Fruit fly (Drosophila melanogaster) whole organism, embryonic: ENCODE data around the gene Bicra.

ENCODE experiments used
- Atf-2 ChIP-seq: fragments of 200-800 bp; sonication (Bioruptor generic); optimal IDR thresholded peaks from 2 replicates; lab custom pipeline; 2016; ENCODE audit warnings: missing biosample characterization, missing genetic modification characterization
- BEAF-32 ChIP-seq: fragments of 200-800 bp; sonication (Bioruptor generic); optimal IDR thresholded peaks from 3 replicates; lab custom pipeline; 2017; ENCODE audit warnings: missing biosample characterization, missing genetic modification characterization, mild to moderate bottlenecking, moderate library complexity, missing genetic modification reagents
- Bdp1 ChIP-seq: fragments of 200-800 bp; sonication (Bioruptor generic); optimal IDR thresholded peaks from 3 replicates; lab custom pipeline; 2016; ENCODE audit warnings: missing biosample characterization, missing genetic modification characterization
- CG10565 ChIP-seq: fragments of 200-800 bp; sonication (Bioruptor generic); optimal IDR thresholded peaks from 3 replicates; lab custom pipeline; 2016; ENCODE audit warnings: missing biosample characterization, mild to moderate bottlenecking, missing genetic modification characterization
- CG12071 ChIP-seq: fragments of 200-800 bp; sonication (Bioruptor generic); optimal IDR thresholded peaks from 3 replicates; lab custom pipeline; 2018; ENCODE audit warnings: missing biosample characterization, mild to moderate bottlenecking, missing genetic modification characterization
- CG14860 ChIP-seq: fragments of 200-800 bp; sonication (Bioruptor generic); IDR thresholded peaks from 3 replicates; pipeline ENCODE4 v1.3.6; 2022; ENCODE audit warnings: missing biosample characterization, missing genetic modification characterization; ENCODE audit not compliant: partially characterized antibody
- CG15514 ChIP-seq: fragments of 200-800 bp; sonication (Bioruptor generic); optimal IDR thresholded peaks from 3 replicates; lab custom pipeline; 2017; ENCODE audit warnings: missing biosample characterization, missing genetic modification characterization, mild to moderate bottlenecking, moderate library complexity, missing genetic modification reagents
- CG16813 ChIP-seq: fragments of 200-800 bp; sonication (Bioruptor generic); IDR thresholded peaks from 3 replicates; pipeline ENCODE4 v1.3.6; 2022; ENCODE audit warnings: missing biosample characterization, missing genetic modification characterization; ENCODE audit not compliant: partially characterized antibody
- CG16815 ChIP-seq: fragments of 200-800 bp; sonication (Bioruptor generic); optimal IDR thresholded peaks from 3 replicates; lab custom pipeline; 2017; ENCODE audit warnings: missing biosample characterization, mild to moderate bottlenecking, missing genetic modification characterization
- CG2116 ChIP-seq: fragments of 200-800 bp; sonication (Bioruptor generic); optimal IDR thresholded peaks from 3 replicates; lab custom pipeline; 2018; ENCODE audit warnings: missing biosample characterization, mild to moderate bottlenecking, missing genetic modification characterization
- CG2678 ChIP-seq: fragments of 200-800 bp; sonication (Bioruptor generic); optimal IDR thresholded peaks from 3 replicates; lab custom pipeline; 2019; ENCODE audit warnings: missing biosample characterization, mild to moderate bottlenecking, missing genetic modification characterization, moderate library complexity
- CG2889 ChIP-seq: fragments of 200-800 bp; sonication (Bioruptor generic); IDR thresholded peaks from 3 replicates; pipeline ENCODE4 v1.3.6; 2022; ENCODE audit warnings: missing biosample characterization, missing genetic modification characterization
- CG33213 ChIP-seq: fragments of 200-800 bp; sonication (Bioruptor generic); optimal IDR thresholded peaks from 3 replicates; lab custom pipeline; 2016; ENCODE audit warnings: missing biosample characterization, missing genetic modification characterization
- CG4360 ChIP-seq: fragments of 200-800 bp; sonication (Bioruptor generic); IDR thresholded peaks from 2 replicates; pipeline ENCODE4 v1.3.6; 2022; ENCODE audit warnings: missing biosample characterization, missing genetic modification characterization
- CG4730 ChIP-seq: fragments of 200-800 bp; sonication (Bioruptor generic); IDR thresholded peaks from 2 replicates; pipeline ENCODE4 v1.3.6; 2022; ENCODE audit warnings: missing biosample characterization, missing genetic modification characterization
- CG7556 ChIP-seq: fragments of 200-800 bp; sonication (Bioruptor generic); optimal IDR thresholded peaks from 2 replicates; lab custom pipeline; 2017; ENCODE audit warnings: missing biosample characterization, mild to moderate bottlenecking, missing genetic modification characterization
- CG8478 ChIP-seq: fragments of >200 bp; optimal IDR thresholded peaks from 2 replicates; lab custom pipeline; 2018
- D ChIP-seq, 2 experiments: fragments of 200-800 bp in 1 of 2; fragments of >200 bp in 1 of 2; sonication (Bioruptor generic) in 1 of 2; optimal IDR thresholded peaks; 2 replicates in 1 of 2; 3 replicates in 1 of 2; lab custom pipeline; 2017; ENCODE audit warnings: mild to moderate bottlenecking in 1 of 2, missing biosample characterization in 1 of 2, missing genetic modification characterization in 1 of 2, missing genetic modification reagents in 1 of 2
- Dip3 ChIP-seq: fragments of 200-800 bp; sonication (Bioruptor generic); optimal IDR thresholded peaks from 3 replicates; lab custom pipeline; 2016; ENCODE audit warnings: missing biosample characterization, missing genetic modification characterization
- Dref ChIP-seq: fragments of 200-800 bp; sonication (Bioruptor generic); IDR thresholded peaks from 2 replicates; pipeline ENCODE4 v1.3.6; 2022; ENCODE audit warnings: missing biosample characterization, missing genetic modification characterization
- ERR ChIP-seq: fragments of 200-800 bp; sonication (Bioruptor generic); optimal IDR thresholded peaks from 2 replicates; lab custom pipeline; 2016; ENCODE audit warnings: missing biosample characterization, missing genetic modification characterization
- Fer2 ChIP-seq: fragments of 200-800 bp; sonication (Bioruptor generic); optimal IDR thresholded peaks from 2 replicates; lab custom pipeline; 2018; ENCODE audit warnings: missing biosample characterization, mild to moderate bottlenecking, missing genetic modification characterization, moderate library complexity
- Fer3 ChIP-seq: fragments of 200-800 bp; sonication (Bioruptor generic); optimal IDR thresholded peaks from 2 replicates; lab custom pipeline; 2018; ENCODE audit warnings: missing biosample characterization, mild to moderate bottlenecking, missing genetic modification characterization, moderate library complexity
- HLHmδ ChIP-seq: fragments of 200-800 bp; sonication (Bioruptor generic); optimal IDR thresholded peaks from 2 replicates; lab custom pipeline; 2018; ENCODE audit warnings: missing biosample characterization, mild to moderate bottlenecking, missing genetic modification characterization, moderate library complexity
- NK7.1 ChIP-seq: fragments of 200-800 bp; sonication (Bioruptor generic); optimal IDR thresholded peaks from 3 replicates; lab custom pipeline; 2016; ENCODE audit warnings: missing biosample characterization, missing genetic modification characterization
- Optix ChIP-seq: fragments of 200-800 bp; sonication (Bioruptor generic); IDR thresholded peaks from 3 replicates; pipeline ENCODE4 v1.3.6; 2022; ENCODE audit warnings: missing biosample characterization, missing genetic modification characterization
- Poxn ChIP-seq: fragments of 200-800 bp; sonication (Bioruptor generic); IDR thresholded peaks from 2 replicates; pipeline ENCODE4 v1.3.6; 2022; ENCODE audit warnings: missing biosample characterization, missing genetic modification characterization
- ac ChIP-seq: fragments of 200-800 bp; sonication (Bioruptor generic); optimal IDR thresholded peaks from 3 replicates; lab custom pipeline; 2017; ENCODE audit warnings: missing biosample characterization, mild to moderate bottlenecking, missing genetic modification characterization
- ase ChIP-seq: fragments of 200-800 bp; sonication (Bioruptor generic); IDR thresholded peaks from 3 replicates; pipeline ENCODE4 v1.3.6; 2022; ENCODE audit warnings: missing biosample characterization, missing genetic modification characterization
- crc ChIP-seq: fragments of 200-800 bp; sonication (Bioruptor generic); optimal IDR thresholded peaks from 2 replicates; lab custom pipeline; 2016; ENCODE audit warnings: missing biosample characterization, missing genetic modification characterization
- croc ChIP-seq: fragments of 200-800 bp; sonication (Bioruptor generic); conservative IDR thresholded peaks from 3 replicates; pipeline ENCODE4 v1.3.6; 2022; ENCODE audit warnings: missing biosample characterization, missing genetic modification characterization
- emc ChIP-seq: fragments of 200-800 bp; sonication (Bioruptor generic); optimal IDR thresholded peaks from 2 replicates; lab custom pipeline; 2016; ENCODE audit warnings: missing biosample characterization, missing genetic modification characterization
- en ChIP-seq: fragments of 200-800 bp; sonication (Bioruptor generic); optimal IDR thresholded peaks from 2 replicates; lab custom pipeline; 2016; ENCODE audit warnings: missing biosample characterization, missing genetic modification characterization
- gcm ChIP-seq: fragments of 200-800 bp; sonication (Bioruptor generic); optimal IDR thresholded peaks from 2 replicates; lab custom pipeline; 2019; ENCODE audit warnings: missing biosample characterization, mild to moderate bottlenecking, missing genetic modification characterization, moderate library complexity
- gsb ChIP-seq: fragments of 200-800 bp; sonication (Bioruptor generic); IDR thresholded peaks from 2 replicates; pipeline ENCODE4 v1.3.6; 2022; ENCODE audit warnings: missing biosample characterization, missing genetic modification characterization
- inv ChIP-seq: fragments of 200-800 bp; sonication (Bioruptor generic); IDR thresholded peaks from 2 replicates; pipeline ENCODE4 v1.3.6; 2022; ENCODE audit warnings: missing biosample characterization, missing genetic modification characterization; ENCODE audit not compliant: partially characterized antibody
- kay ChIP-seq: fragments of 200-800 bp; sonication (Bioruptor generic); optimal IDR thresholded peaks from 2 replicates; lab custom pipeline; 2016; ENCODE audit warnings: missing biosample characterization, missing genetic modification characterization
- knrl ChIP-seq: fragments of 200-800 bp; sonication (Bioruptor generic); IDR thresholded peaks from 3 replicates; pipeline ENCODE4 v1.3.6; 2022; ENCODE audit warnings: missing biosample characterization, missing genetic modification characterization; ENCODE audit not compliant: partially characterized antibody
- lmd ChIP-seq: fragments of 200-800 bp; sonication (Bioruptor generic); IDR thresholded peaks from 2 replicates; pipeline ENCODE4 v1.3.6; 2022; ENCODE audit warnings: missing biosample characterization, missing genetic modification characterization
- nerfin-2 ChIP-seq: fragments of 200-800 bp; sonication (Bioruptor generic); IDR thresholded peaks from 2 replicates; pipeline ENCODE4 v1.3.6; 2022; ENCODE audit warnings: missing biosample characterization, missing genetic modification characterization; ENCODE audit not compliant: partially characterized antibody
- onecut ChIP-seq: fragments of 200-800 bp; sonication (Bioruptor generic); IDR thresholded peaks from 2 replicates; pipeline ENCODE4 v1.3.6; 2022; ENCODE audit warnings: missing biosample characterization, missing genetic modification characterization
- pita ChIP-seq: fragments of 200-800 bp; sonication (Bioruptor generic); optimal IDR thresholded peaks from 2 replicates; lab custom pipeline; 2017; ENCODE audit warnings: missing biosample characterization, mild to moderate bottlenecking, missing genetic modification characterization
- repo ChIP-seq: fragments of 200-800 bp; sonication (Bioruptor generic); optimal IDR thresholded peaks from 2 replicates; lab custom pipeline; 2016; ENCODE audit warnings: missing biosample characterization, missing genetic modification characterization
- so ChIP-seq: fragments of 200-800 bp; sonication (Bioruptor generic); IDR thresholded peaks from 3 replicates; pipeline ENCODE4 v1.3.6; 2022; ENCODE audit warnings: missing biosample characterization, missing genetic modification characterization
- tin ChIP-seq: fragments of 200-800 bp; sonication (Bioruptor generic); optimal IDR thresholded peaks from 3 replicates; lab custom pipeline; 2016; ENCODE audit warnings: missing biosample characterization, missing genetic modification characterization
- toy ChIP-seq: fragments of 200-800 bp; sonication (Bioruptor generic); IDR thresholded peaks from 2 replicates; pipeline ENCODE4 v1.3.6; 2022; ENCODE audit warnings: missing biosample characterization, missing genetic modification characterization
- unc-4 ChIP-seq: fragments of 200-800 bp; sonication (Bioruptor generic); IDR thresholded peaks from 2 replicates; pipeline ENCODE4 v1.3.6; 2022; ENCODE audit warnings: missing biosample characterization, missing genetic modification characterization; ENCODE audit not compliant: partially characterized antibody
- wdn ChIP-seq: fragments of 200-800 bp; sonication (Bioruptor generic); IDR thresholded peaks from 2 replicates; pipeline ENCODE4 v1.3.6; 2022; ENCODE audit warnings: missing biosample characterization, missing genetic modification characterization
- wor ChIP-seq: fragments of 200-800 bp; sonication (Bioruptor generic); IDR thresholded peaks from 2 replicates; pipeline ENCODE4 v1.3.6; 2022; ENCODE audit warnings: missing biosample characterization, missing genetic modification characterization

The Bicra gene

dm6 chr3R:29112398-29113150, 49.7 kb downstream of the Bicra start, which contains the start of the genes alpha-Man-Ib and Pdhb (continued):
- TF ChIP-seq emc (GFP tag; lab: Kevin White, UChicago) (no peak), ERR (no peak), croc (GFP tag; lab: Robert Waterston, UW) (peak; percentile 67), Bdp1 (GFP tag; lab: Kevin White, UChicago) (no peak), pita (GFP tag; lab: Kevin White, UChicago) (no peak), wor (GFP tag; lab: Robert Waterston, UW) (no peak), so (GFP tag; lab: Robert Waterston, UW) (peak; percentile 49; the same call in 1 of the 3 replicates), Optix (GFP tag; lab: Robert Waterston, UW) (peak; percentile 56; the same call in 2 of the 3 replicates), toy (GFP tag; lab: Robert Waterston, UW) (no peak), Dref (peak; percentile 51), lmd (peak; percentile 82), gcm (GFP tag; lab: Kevin White, UChicago) (no peak), Atf-2 (no peak), Poxn (GFP tag; lab: Robert Waterston, UW) (no peak), CG14860 (GFP tag; lab: Robert Waterston, UW) (no peak), unc-4 (GFP tag; lab: Robert Waterston, UW) (0 out of 2 replicates have a peak, but pooled peaks have one; percentile 38), CG4730 (GFP tag; lab: Robert Waterston, UW) (peak; percentile 65), wdn (GFP tag; lab: Robert Waterston, UW) (0 out of 2 replicates have a peak, but pooled peaks have one; percentile 38), NK7.1 (GFP tag; lab: Kevin White, UChicago) (no peak), CG33213 (GFP tag; lab: Kevin White, UChicago) (peak; percentile 2), CG10565 (GFP tag; lab: Kevin White, UChicago) (no peak), CG16813 (GFP tag; lab: Robert Waterston, UW) (0 out of 3 replicates have a peak, but pooled peaks have one; percentile 18), CG8478 (lab: Kevin White, UChicago) (no peak), repo (GFP tag; lab: Kevin White, UChicago) (no peak), crc (GFP tag; lab: Kevin White, UChicago) (no peak), Dip3 (GFP tag; lab: Kevin White, UChicago) (peak; percentile 26), CG12071 (GFP tag; lab: Kevin White, UChicago) (no peak), en (GFP tag; lab: Kevin White, UChicago) (no peak), tin (GFP tag; lab: Kevin White, UChicago) (peak; percentile 85), CG2889 (GFP tag; lab: Robert Waterston, UW) (peak; percentile 58; the same call in 2 of the 3 replicates), CG7556 (GFP tag; lab: Kevin White, UChicago) (peak; percentile 73), Fer2 (tag; lab: Kevin White, UChicago) (peak; percentile 66), D (optimal IDR thresholded peaks at IDR 0.05; lab: Kevin White, UChicago) (no peak), D (GFP tag; optimal IDR thresholded peaks at IDR 0.05; lab: Kevin White, UChicago) (peak; percentile 66), CG2116 (peak; percentile 93), CG4360 (no peak), ac (GFP tag; lab: Kevin White, UChicago) (no peak), ase (GFP tag; lab: Robert Waterston, UW) (peak; percentile 74), inv (no peak; the same call in 1 of the 2 replicates), kay (GFP tag; lab: Kevin White, UChicago) (peak; percentile 59), CG16815 (GFP tag; lab: Kevin White, UChicago) (peak; percentile 80), nerfin-2 (no peak), CG15514 (GFP tag; lab: Kevin White, UChicago) (peak; percentile 83), BEAF-32 (GFP tag; lab: Kevin White, UChicago) (peak; percentile 67), knrl (GFP tag; lab: Robert Waterston, UW) (peak; percentile 66; the same call in 1 of the 3 replicates), CG2678 (tag; lab: Kevin White, UChicago) (peak; percentile 84), onecut (peak; percentile 97), Fer3 (tag; lab: Kevin White, UChicago) (peak; percentile 78), HLHmδ (GFP tag; lab: Kevin White, UChicago) (no peak), gsb (GFP tag; lab: Robert Waterston, UW) (no peak)
